Fruit fly (Drosophila melanogaster): ENCODE measurements around the gene CG11601.

The CG11601 gene

dm6 chr2L:297480-298284 lies 14.6 kb upstream of the CG11601 start, which contains the start of gene Pi3K21B (continued):
- TF ChIP-seq sima (GFP tag; optimal IDR thresholded peaks at IDR 0.05) (peak; percentile 36), CG6654 (GFP tag; optimal IDR thresholded peaks at IDR 0.05) (peak; percentile 65), vvl (GFP tag; IDR thresholded peaks at IDR 0.05) (peak; percentile 91), Fer2 (tag; optimal IDR thresholded peaks at IDR 0.05) (peak; percentile 88), CG6254 (GFP tag; optimal IDR thresholded peaks at IDR 0.05) (peak; percentile 77), br (optimal IDR thresholded peaks at IDR 0.05) (no peak), dpn (GFP tag; optimal IDR thresholded peaks at IDR 0.05) (peak; percentile 93 to 94), CG12104 (GFP tag; optimal IDR thresholded peaks at IDR 0.05) (peak; percentile 89), CG6683 (GFP tag; optimal IDR thresholded peaks at IDR 0.05) (peak; percentile 60), CG1024 (GFP tag; IDR thresholded peaks at IDR 0.05) (no peak; the same call in none of the 2 replicates), Optix (GFP tag; IDR thresholded peaks at IDR 0.05) (peak; percentile 59; the same call in 1 of the 3 replicates), Mad (GFP tag; optimal IDR thresholded peaks at IDR 0.05) (peak; percentile 87), Atf3 (GFP tag; optimal IDR thresholded peaks at IDR 0.05) (peak; percentile 86), CG18262 (tag; optimal IDR thresholded peaks at IDR 0.05) (peak; percentile 88), tll (GFP tag; optimal IDR thresholded peaks at IDR 0.05) (no peak), sna (GFP tag; IDR thresholded peaks at IDR 0.05; ENCODE audit: partially characterized antibody) (0 out of 2 replicates have a peak, but pooled peaks have one; percentile 12), CG7963 (GFP tag; IDR thresholded peaks at IDR 0.05; ENCODE audit: partially characterized antibody) (0 out of 3 replicates have a peak, but pooled peaks have one; percentile 24), CG3847 (GFP tag; IDR thresholded peaks at IDR 0.05) (peak; percentile 93), schlank (tag; optimal IDR thresholded peaks at IDR 0.05) (peak; percentile 38), oc (tag; optimal IDR thresholded peaks at IDR 0.05) (no peak), Dbx (GFP tag; IDR thresholded peaks at IDR 0.05) (peak; percentile 93), CG9817 (tag; optimal IDR thresholded peaks at IDR 0.05) (peak; percentile 93), Sox102F (GFP tag; optimal IDR thresholded peaks at IDR 0.05) (peak; percentile 87), ranshi (GFP tag; IDR thresholded peaks at IDR 0.05) (peak; percentile 85; the same call in 1 of the 2 replicates), CG15011 (GFP tag; optimal IDR thresholded peaks at IDR 0.05) (peak; percentile 83), ro (GFP tag; IDR thresholded peaks at IDR 0.05) (peak; percentile 43; the same call in 1 of the 2 replicates), sd (tag; optimal IDR thresholded peaks at IDR 0.05) (peak; percentile 70), her (GFP tag; optimal IDR thresholded peaks at IDR 0.05) (peak; percentile 89), klu (GFP tag; IDR thresholded peaks at IDR 0.05) (peak; percentile 77), otp (GFP tag; IDR thresholded peaks at IDR 0.05) (peak; percentile 84), peb (GFP tag; IDR thresholded peaks at IDR 0.05) (peak; percentile 70), kni (GFP tag; optimal IDR thresholded peaks at IDR 0.05) (peak; percentile 87), CG17829 (tag; optimal IDR thresholded peaks at IDR 0.05) (peak; percentile 89), Abd-B (GFP tag; optimal IDR thresholded peaks at IDR 0.05) (peak; percentile 92), CG7928 (GFP tag; optimal IDR thresholded peaks at IDR 0.05) (peak; percentile 99), CG14050 (GFP tag; IDR thresholded peaks at IDR 0.05) (peak; percentile 64), E2f1 (GFP tag; IDR thresholded peaks at IDR 0.05) (peak; percentile 75), Oli (tag; optimal IDR thresholded peaks at IDR 0.05) (peak; percentile 86), bbx (GFP tag; IDR thresholded peaks at IDR 0.05; ENCODE audit: partially characterized antibody) (peak; percentile 54), CkIIα-i1 (GFP tag; IDR thresholded peaks at IDR 0.05) (no peak), Hr3 (GFP tag; optimal IDR thresholded peaks at IDR 0.05) (peak; percentile 93), CG10959 (GFP tag; IDR thresholded peaks at IDR 0.05) (peak; percentile 78), CG10462 (GFP tag; optimal IDR thresholded peaks at IDR 0.05) (peak; percentile 75), NC2β (GFP tag; optimal IDR thresholded peaks at IDR 0.05) (peak; percentile 83), zen2 (GFP tag; IDR thresholded peaks at IDR 0.05; ENCODE audit: partially characterized antibody) (no peak), Kr (GFP tag; optimal IDR thresholded peaks at IDR 0.05) (no peak), jumu (GFP tag; optimal IDR thresholded peaks at IDR 0.05) (peak; percentile 93), MESR4 (GFP tag; optimal IDR thresholded peaks at IDR 0.05) (peak; percentile 97), CG13624 (GFP tag; optimal IDR thresholded peaks at IDR 0.05) (peak; percentile 91)

All from whole organism, embryonic.